Worm (Caenorhabditis elegans) whole organism, L4 larva: Measurements from ENCODE around the gene grl-2.

Experiments used
- ama-1 ChIP-seq: fragments of 150-350 bp; optimal IDR thresholded peaks from 2 replicates; lab custom pipeline; 2014; ENCODE audit warnings: inconsistent platforms, mixed read lengths
- fkh-10 ChIP-seq: fragments of 150-350 bp; optimal IDR thresholded peaks from 2 replicates; lab custom pipeline; 2014; ENCODE audit warnings: missing biosample characterization, missing genetic modification reagents, missing genetic modification characterization
- nhr-76 ChIP-seq: fragments of 150-350 bp; optimal IDR thresholded peaks from 2 replicates; lab custom pipeline; 2014; ENCODE audit warnings: missing biosample characterization, missing genetic modification characterization
- pha-4 ChIP-seq, 2 experiments: fragments of 150-350 bp in 1 of 2; fragments of 200-800 bp in 1 of 2; sonication (Bioruptor generic) in 1 of 2; IDR thresholded peaks in 1 of 2; optimal IDR thresholded peaks in 1 of 2; 2 replicates each; pipeline versions ENCODE4 v1.3.6 to Lab custom; 2014 to 2022; ENCODE audit warnings: missing genetic modification characterization in 2 of 2, missing genetic modification reagents in 2 of 2, missing biosample characterization in 1 of 2, missing compliant biosample characterization in 1 of 2

- TF ChIP-seq pha-4 (GFP tag; IDR thresholded peaks at IDR 0.05; lab: Robert Waterston, UW) (no peak), pha-4 (tag; optimal IDR thresholded peaks at IDR 0.05; lab: Kevin White, UChicago) (no peak), ama-1 (lab: Kevin White, UChicago) (no peak), nhr-76 (no peak), fkh-10 (GFP tag; lab: Kevin White, UChicago) (no peak)
Observed at ce11 chrV:12921680-12922079, 23.2 kb upstream of the grl-2 start.
